Fruit fly (Drosophila melanogaster): ENCODE results near the gene CG4080.

DNA sequence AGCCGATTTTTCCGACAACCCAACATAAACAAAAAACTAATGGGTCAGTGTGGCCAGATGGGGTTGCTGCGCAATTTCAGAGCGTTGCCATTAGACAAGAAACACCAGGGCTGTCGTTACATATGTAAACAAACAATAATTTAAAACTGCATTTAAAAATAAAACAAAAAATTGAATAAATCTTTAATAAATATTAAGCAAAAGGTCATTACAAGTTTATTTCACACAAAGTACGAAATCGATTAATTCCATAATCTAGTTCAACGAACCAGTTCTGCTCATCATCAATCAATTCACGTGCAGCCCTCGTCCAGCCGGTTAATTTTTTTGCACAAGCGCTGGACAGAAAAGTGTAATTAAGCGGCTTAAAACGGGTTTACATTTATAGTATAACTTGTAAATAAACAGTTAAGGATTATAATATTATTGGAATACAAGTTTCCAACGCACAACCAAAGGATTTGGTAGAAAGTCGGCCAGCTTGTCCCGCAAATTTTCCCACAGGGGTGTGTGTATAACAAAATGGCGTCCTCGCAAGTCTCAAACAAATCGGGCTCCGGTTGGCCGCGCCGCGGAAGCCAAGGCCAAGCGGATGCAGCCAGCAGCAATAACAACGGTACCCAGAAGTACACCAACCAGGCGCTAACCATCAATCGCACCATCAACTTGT, 11.9 kb upstream of the CG4080 start, which contains the start of the genes CG4022 and Cpsf5:
- TF ChIP-seq psq (optimal IDR thresholded peaks at IDR 0.05): no peak
- TF ChIP-seq pan (optimal IDR thresholded peaks at IDR 0.05): no peak
- no peak for TF ChIP-seq CG8478 (optimal IDR thresholded peaks at IDR 0.05)
- TF ChIP-seq usp (GFP tag; optimal IDR thresholded peaks at IDR 0.05): no peak
- TF ChIP-seq EcR (GFP tag; optimal IDR thresholded peaks at IDR 0.05): no peak
- TF ChIP-seq Dll (optimal IDR thresholded peaks at IDR 0.05): no peak
